Fruit fly (Drosophila melanogaster) whole organism, prepupa: ENCODE measurements around the gene Fdx2.

Experiments used
- CG16779 ChIP-seq: fragments of 200-800 bp; sonication (Bioruptor generic); optimal IDR thresholded peaks from 3 replicates; lab custom pipeline; 2017; ENCODE audit warnings: missing biosample characterization, mild to moderate bottlenecking, missing genetic modification characterization
- Sox14 ChIP-seq: fragments of 200-800 bp; sonication (Bioruptor generic); optimal IDR thresholded peaks from 3 replicates; lab custom pipeline; 2016; ENCODE audit warnings: missing biosample characterization, missing genetic modification characterization

- TF ChIP-seq Sox14 (GFP tag; lab: Kevin White, UChicago) (no peak), CG16779 (tag; lab: Kevin White, UChicago) (no peak)
These were observed 28.8 kb upstream of the Fdx2 start, which contains the start of gene CG1273 for dm6 chr3L:4263502-4263901.
